Worm (Caenorhabditis elegans) whole organism, mixed stage, embryonic: ENCODE data around the gene C14B1.3.

Source experiments
- M03D4.4 ChIP-seq: sonication (generic microtip); optimal IDR thresholded peaks from 2 replicates; lab custom pipeline; 2017; ENCODE audit warnings: mild to moderate bottlenecking, missing genetic modification characterization, missing compliant biosample characterization
- bed-3 ChIP-seq: fragments of 200-800 bp; sonication (Bioruptor generic); optimal IDR thresholded peaks from 3 replicates; lab custom pipeline; 2018; ENCODE audit warnings: mild to moderate bottlenecking, missing genetic modification characterization, moderate library complexity, missing compliant biosample characterization
- blmp-1 ChIP-seq: fragments of 150-350 bp; optimal IDR thresholded peaks from 2 replicates; lab custom pipeline; 2014; ENCODE audit warnings: missing biosample characterization, missing genetic modification characterization
- ceh-39 ChIP-seq: fragments of 150-350 bp; optimal IDR thresholded peaks from 2 replicates; lab custom pipeline; 2014; ENCODE audit warnings: missing biosample characterization, missing genetic modification characterization
- ceh-83 ChIP-seq: fragments of 200-800 bp; sonication (Bioruptor generic); optimal IDR thresholded peaks from 2 replicates; lab custom pipeline; 2018; ENCODE audit warnings: mild to moderate bottlenecking, missing genetic modification characterization, missing compliant biosample characterization
- ces-1 ChIP-seq: fragments of 150-350 bp; optimal IDR thresholded peaks from 2 replicates; lab custom pipeline; 2014; ENCODE audit warnings: missing biosample characterization, missing genetic modification reagents, missing genetic modification characterization
- cnd-1 ChIP-seq: fragments of 200-800 bp; sonication (Bioruptor generic); optimal IDR thresholded peaks from 2 replicates; lab custom pipeline; 2018; ENCODE audit warnings: mild to moderate bottlenecking, missing genetic modification characterization, missing compliant biosample characterization
- drap-1 ChIP-seq: fragments of 200-800 bp; sonication (Bioruptor generic); optimal IDR thresholded peaks from 3 replicates; lab custom pipeline; 2018; ENCODE audit warnings: mild to moderate bottlenecking, missing genetic modification characterization, missing compliant biosample characterization
- elt-1 ChIP-seq: sonication (generic microtip); optimal IDR thresholded peaks from 2 replicates; lab custom pipeline; 2017; ENCODE audit warnings: missing genetic modification characterization, mild to moderate bottlenecking, missing compliant biosample characterization, antibody characterized with exemption, moderate library complexity, borderline replicate concordance; ENCODE audit not compliant: insufficient read depth
- elt-3 ChIP-seq: fragments of 150-350 bp; optimal IDR thresholded peaks from 2 replicates; lab custom pipeline; 2014; ENCODE audit warnings: missing biosample characterization, missing genetic modification characterization
- flh-1 ChIP-seq: fragments of 200-800 bp; sonication (Bioruptor generic); optimal IDR thresholded peaks from 2 replicates; lab custom pipeline; 2018; ENCODE audit warnings: mild to moderate bottlenecking, missing genetic modification characterization, moderate library complexity, missing compliant biosample characterization
- ham-2 ChIP-seq: fragments of 200-800 bp; sonication (Bioruptor generic); optimal IDR thresholded peaks from 2 replicates; lab custom pipeline; 2018; ENCODE audit warnings: mild to moderate bottlenecking, missing genetic modification characterization, missing compliant biosample characterization
- hlh-1 ChIP-seq: fragments of 150-350 bp; optimal IDR thresholded peaks from 2 replicates; lab custom pipeline; 2014; ENCODE audit warnings: missing biosample characterization, missing genetic modification reagents, missing genetic modification characterization
- lin-13 ChIP-seq: fragments of 150-350 bp; optimal IDR thresholded peaks from 2 replicates; lab custom pipeline; 2014; ENCODE audit warnings: missing biosample characterization, missing genetic modification characterization
- lsy-2 ChIP-seq: fragments of 150-350 bp; optimal IDR thresholded peaks from 2 replicates; lab custom pipeline; 2014; ENCODE audit warnings: missing biosample characterization, missing genetic modification characterization
- mab-5 ChIP-seq: fragments of 150-350 bp; optimal IDR thresholded peaks from 2 replicates; lab custom pipeline; 2014; ENCODE audit warnings: missing biosample characterization, missing genetic modification characterization
- mep-1 ChIP-seq: fragments of 150-350 bp; optimal IDR thresholded peaks from 2 replicates; lab custom pipeline; 2017; ENCODE audit warnings: missing biosample characterization, missing genetic modification reagents, missing genetic modification characterization, inconsistent platforms
- mls-2 ChIP-seq: sonication (generic microtip); optimal IDR thresholded peaks from 2 replicates; lab custom pipeline; 2016; ENCODE audit warnings: mild to moderate bottlenecking, missing genetic modification characterization, moderate library complexity, missing compliant biosample characterization
- nhr-2 ChIP-seq: fragments of 150-350 bp; optimal IDR thresholded peaks from 2 replicates; lab custom pipeline; 2014; ENCODE audit warnings: missing biosample characterization, missing genetic modification characterization
- nhr-237 ChIP-seq: fragments of 150-350 bp; optimal IDR thresholded peaks from 2 replicates; lab custom pipeline; 2014; ENCODE audit warnings: missing biosample characterization, missing genetic modification characterization
- nhr-28 ChIP-seq: fragments of 150-350 bp; optimal IDR thresholded peaks from 2 replicates; lab custom pipeline; 2014; ENCODE audit warnings: missing biosample characterization, missing genetic modification characterization
- nhr-76 ChIP-seq: sonication (generic microtip); optimal IDR thresholded peaks from 2 replicates; lab custom pipeline; 2017; ENCODE audit warnings: missing biosample characterization, missing genetic modification characterization
- pha-4 ChIP-seq: fragments of 150-350 bp; optimal IDR thresholded peaks from 2 replicates; lab custom pipeline; 2018; ENCODE audit warnings: missing biosample characterization, missing genetic modification reagents, missing genetic modification characterization
- snpc-4 ChIP-seq: fragments of 150-350 bp; optimal IDR thresholded peaks from 2 replicates; lab custom pipeline; 2014; ENCODE audit warnings: missing biosample characterization, missing genetic modification characterization
- sptf-1 ChIP-seq: sonication (generic microtip); optimal IDR thresholded peaks from 2 replicates; lab custom pipeline; 2017; ENCODE audit warnings: mild to moderate bottlenecking, missing genetic modification characterization, moderate library complexity, missing compliant biosample characterization
- tbx-8 ChIP-seq: fragments of 200-800 bp; sonication (Bioruptor generic); optimal IDR thresholded peaks from 2 replicates; lab custom pipeline; 2018; ENCODE audit warnings: mild to moderate bottlenecking, missing genetic modification characterization, moderate library complexity, missing compliant biosample characterization
- unc-39 ChIP-seq: fragments of 150-350 bp; optimal IDR thresholded peaks from 2 replicates; lab custom pipeline; 2014; ENCODE audit warnings: missing biosample characterization, missing genetic modification characterization
- unc-62 ChIP-seq: fragments of 150-350 bp; optimal IDR thresholded peaks from 2 replicates; lab custom pipeline; 2014; ENCODE audit warnings: missing biosample characterization, missing genetic modification reagents, missing genetic modification characterization
- zip-8 ChIP-seq: fragments of 150-350 bp; optimal IDR thresholded peaks from 2 replicates; lab custom pipeline; 2014; ENCODE audit warnings: missing biosample characterization, missing genetic modification characterization
- ztf-11 ChIP-seq: fragments of 150-350 bp; optimal IDR thresholded peaks from 2 replicates; lab custom pipeline; 2014; ENCODE audit warnings: missing biosample characterization, missing genetic modification characterization

Gene C14B1.3

ce11 chrIII:3723726-3724125, 20.4 kb downstream of the C14B1.3 start:
- no peak for TF ChIP-seq hlh-1 (tag; lab: Kevin White, UChicago)
- TF ChIP-seq drap-1 (GFP tag; lab: Kevin White, UChicago) = no peak
- no peak for TF ChIP-seq flh-1
- TF ChIP-seq mls-2 (tag; lab: Kevin White, UChicago) = no peak
- TF ChIP-seq unc-39 (tag; lab: Kevin White, UChicago) = no peak
- no peak for TF ChIP-seq elt-3 (tag; lab: Kevin White, UChicago)
- no peak for TF ChIP-seq nhr-28 (tag; lab: Kevin White, UChicago)
- TF ChIP-seq cnd-1 (tag; lab: Kevin White, UChicago) = no peak
- no peak for TF ChIP-seq mab-5 (tag; lab: Kevin White, UChicago)

- TF ChIP-seq unc-62 (GFP tag; lab: Kevin White, UChicago) = no peak
- no peak for TF ChIP-seq elt-3 (tag; lab: Kevin White, UChicago)
- TF ChIP-seq bed-3 = no peak
- no peak for TF ChIP-seq ceh-83 (GFP tag; lab: Kevin White, UChicago)
- no peak for TF ChIP-seq mls-2 (tag; lab: Kevin White, UChicago)
- no peak for TF ChIP-seq pha-4 (tag; lab: Kevin White, UChicago)
- TF ChIP-seq cnd-1 (tag; lab: Kevin White, UChicago) = no peak
- TF ChIP-seq nhr-237 (tag; lab: Kevin White, UChicago) = no peak
- TF ChIP-seq mab-5 (tag; lab: Kevin White, UChicago) = no peak
Measured at ce11 chrIII:3724880-3725279, 21.5 kb downstream of the C14B1.3 start, which contains the start of gene C14B1.12. C14B1.12 (minus strand) TSS chrIII:3724980.

DNA sequence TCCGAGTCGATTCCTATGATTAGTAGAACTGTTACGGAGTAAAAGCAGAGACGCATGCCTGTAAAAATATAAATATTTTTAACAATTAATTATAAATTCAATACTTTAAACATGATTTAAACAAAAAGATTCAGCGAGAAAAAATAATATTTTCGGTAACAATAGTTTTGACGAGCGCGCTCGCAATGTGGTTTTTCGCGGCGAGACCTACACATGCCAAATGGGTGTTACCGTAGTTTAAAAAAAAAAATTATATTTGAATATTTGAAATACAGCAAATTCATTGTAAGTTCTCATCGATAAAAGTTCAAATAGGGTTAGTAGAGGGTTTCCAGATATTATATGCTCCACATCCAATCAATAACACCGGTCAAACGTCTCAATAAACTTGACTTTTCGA, 23.1 kb downstream of the C14B1.3 start, which contains the start of gene gldi-5:
Gene gldi-5, minus strand, starts transcription at position 58 of the 400 bp plus-strand sequence.
- TF ChIP-seq flh-1 = no peak
- TF ChIP-seq cnd-1 (tag; lab: Kevin White, UChicago) = no peak
- TF ChIP-seq ceh-83 (GFP tag; lab: Kevin White, UChicago) = no peak
- no peak for TF ChIP-seq snpc-4
- no peak for TF ChIP-seq sptf-1 (tag; lab: Kevin White, UChicago)
- no peak for TF ChIP-seq pha-4 (tag; lab: Kevin White, UChicago)
- no peak for TF ChIP-seq nhr-28 (tag; lab: Kevin White, UChicago)
- TF ChIP-seq M03D4.4 (tag; lab: Kevin White, UChicago) = no peak
- TF ChIP-seq blmp-1 (tag; lab: Kevin White, UChicago) = no peak
- TF ChIP-seq nhr-237 (tag; lab: Kevin White, UChicago) = no peak
- TF ChIP-seq mls-2 (tag; lab: Kevin White, UChicago) = no peak

- no peak for TF ChIP-seq pha-4 (tag; lab: Kevin White, UChicago)
- no peak for TF ChIP-seq flh-1
- TF ChIP-seq sptf-1 (tag; lab: Kevin White, UChicago) = no peak
- TF ChIP-seq bed-3 = no peak
- no peak for TF ChIP-seq lsy-2 (tag; lab: Kevin White, UChicago)
- TF ChIP-seq elt-1 (tag; lab: Kevin White, UChicago) = no peak
- TF ChIP-seq zip-8 (tag; lab: Kevin White, UChicago) = no peak
- TF ChIP-seq snpc-4 = no peak
- TF ChIP-seq tbx-8 (GFP tag; lab: Kevin White, UChicago) = no peak
- TF ChIP-seq ham-2 (GFP tag; lab: Kevin White, UChicago) = no peak
- TF ChIP-seq ces-1 (GFP tag; lab: Kevin White, UChicago) = no peak
- no peak for TF ChIP-seq lin-13 (tag; lab: Kevin White, UChicago)
Measured at ce11 chrIII:3729520-3729919, 26.2 kb downstream of the C14B1.3 start, which contains the start of gene F34D10.9. F34D10.9 (minus strand) TSS chrIII:3729620.

- TF ChIP-seq M03D4.4 (tag; lab: Kevin White, UChicago) = no peak
- TF ChIP-seq snpc-4 = no peak
- TF ChIP-seq nhr-76 (tag; lab: Kevin White, UChicago) = no peak
- TF ChIP-seq lsy-2 (tag; lab: Kevin White, UChicago) = no peak
- TF ChIP-seq elt-3 (tag; lab: Kevin White, UChicago) = no peak
- no peak for TF ChIP-seq zip-8 (tag; lab: Kevin White, UChicago)
- no peak for TF ChIP-seq ces-1 (GFP tag; lab: Kevin White, UChicago)
- no peak for TF ChIP-seq elt-1 (tag; lab: Kevin White, UChicago)
- TF ChIP-seq flh-1 = no peak
- TF ChIP-seq bed-3 = no peak
- no peak for TF ChIP-seq sptf-1 (tag; lab: Kevin White, UChicago)
- TF ChIP-seq drap-1 (GFP tag; lab: Kevin White, UChicago) = no peak
- no peak for TF ChIP-seq unc-62 (GFP tag; lab: Kevin White, UChicago)
- no peak for TF ChIP-seq ztf-11 (tag; lab: Kevin White, UChicago)
- no peak for TF ChIP-seq nhr-2 (tag; lab: Kevin White, UChicago)
- no peak for TF ChIP-seq unc-39 (tag; lab: Kevin White, UChicago)
- no peak for TF ChIP-seq cnd-1 (tag; lab: Kevin White, UChicago)
- TF ChIP-seq pha-4 (tag; lab: Kevin White, UChicago) = no peak
- no peak for TF ChIP-seq ceh-39
- TF ChIP-seq mep-1 (tag; lab: Kevin White, UChicago) = no peak
Measured at ce11 chrIII:3730475-3730874, 27.1 kb downstream of the C14B1.3 start, which contains the start of gene F34D10.8. F34D10.8 (plus strand) TSS chrIII:3730775.
